Fruit fly (Drosophila melanogaster) whole organism, embryonic: ENCODE results near the gene inaE.

Experiments used
- ATbp ChIP-seq: fragments of 200-800 bp; sonication (Bioruptor generic); optimal IDR thresholded peaks from 2 replicates; lab custom pipeline; 2017; ENCODE audit warnings: missing biosample characterization, mild to moderate bottlenecking, missing genetic modification characterization, missing genetic modification reagents
- Aef1 ChIP-seq: fragments of 200-800 bp; sonication (Bioruptor generic); IDR thresholded peaks from 3 replicates; pipeline ENCODE4 v1.3.6; 2022; ENCODE audit warnings: missing biosample characterization, missing genetic modification characterization
- CG10431 ChIP-seq: fragments of 200-800 bp; sonication (Bioruptor generic); optimal IDR thresholded peaks from 3 replicates; lab custom pipeline; 2018; ENCODE audit warnings: missing biosample characterization, mild to moderate bottlenecking, missing genetic modification characterization
- CG11560 ChIP-seq: fragments of 200-800 bp; sonication (Bioruptor generic); IDR thresholded peaks from 3 replicates; pipeline ENCODE4 v1.3.6; 2022; ENCODE audit warnings: missing biosample characterization, missing genetic modification characterization
- CG12071 ChIP-seq: fragments of 200-800 bp; sonication (Bioruptor generic); optimal IDR thresholded peaks from 3 replicates; lab custom pipeline; 2018; ENCODE audit warnings: missing biosample characterization, mild to moderate bottlenecking, missing genetic modification characterization
- CG12659 ChIP-seq: fragments of 200-800 bp; sonication (Bioruptor generic); optimal IDR thresholded peaks from 3 replicates; lab custom pipeline; 2017; ENCODE audit warnings: mild to moderate bottlenecking, missing biosample characterization, missing genetic modification reagents, missing genetic modification characterization
- CG12744 ChIP-seq: fragments of 200-800 bp; sonication (Bioruptor generic); optimal IDR thresholded peaks from 2 replicates; lab custom pipeline; 2016; ENCODE audit warnings: missing biosample characterization, missing genetic modification characterization
- CG13287 ChIP-seq: fragments of 200-800 bp; sonication (Bioruptor generic); IDR thresholded peaks from 2 replicates; pipeline ENCODE4 v1.3.6; 2022; ENCODE audit warnings: missing biosample characterization, missing genetic modification characterization; ENCODE audit not compliant: partially characterized antibody
- CG13624 ChIP-seq: fragments of 200-800 bp; sonication (Bioruptor generic); optimal IDR thresholded peaks from 2 replicates; lab custom pipeline; 2016; ENCODE audit warnings: missing biosample characterization, missing genetic modification characterization
- CG13894 ChIP-seq: fragments of 200-800 bp; sonication (Bioruptor generic); optimal IDR thresholded peaks from 3 replicates; lab custom pipeline; 2018; ENCODE audit warnings: missing biosample characterization, mild to moderate bottlenecking, missing genetic modification characterization, moderate library complexity
- CG14441 ChIP-seq: fragments of 200-800 bp; sonication (Bioruptor generic); IDR thresholded peaks from 2 replicates; pipeline ENCODE4 v1.3.6; 2022; ENCODE audit warnings: missing biosample characterization, missing genetic modification characterization
- CG14667 ChIP-seq: fragments of 200-800 bp; sonication (Bioruptor generic); IDR thresholded peaks from 2 replicates; pipeline ENCODE4 v1.3.6; 2022; ENCODE audit warnings: missing biosample characterization, missing genetic modification characterization
- CG14860 ChIP-seq: fragments of 200-800 bp; sonication (Bioruptor generic); IDR thresholded peaks from 3 replicates; pipeline ENCODE4 v1.3.6; 2022; ENCODE audit warnings: missing biosample characterization, missing genetic modification characterization; ENCODE audit not compliant: partially characterized antibody
- CG2120 ChIP-seq: fragments of 200-800 bp; sonication (Bioruptor generic); optimal IDR thresholded peaks from 3 replicates; lab custom pipeline; 2016; ENCODE audit warnings: missing biosample characterization, missing genetic modification characterization
- CG2202 ChIP-seq: fragments of 200-800 bp; sonication (Bioruptor generic); optimal IDR thresholded peaks from 2 replicates; lab custom pipeline; 2018; ENCODE audit warnings: missing biosample characterization, mild to moderate bottlenecking, missing genetic modification characterization
- CG2889 ChIP-seq: fragments of 200-800 bp; sonication (Bioruptor generic); IDR thresholded peaks from 3 replicates; pipeline ENCODE4 v1.3.6; 2022; ENCODE audit warnings: missing biosample characterization, missing genetic modification characterization
- CG3847 ChIP-seq: fragments of 200-800 bp; sonication (Bioruptor generic); IDR thresholded peaks from 2 replicates; pipeline ENCODE4 v1.3.6; 2022; ENCODE audit warnings: missing biosample characterization, missing genetic modification characterization
- CG4404 ChIP-seq: fragments of 200-800 bp; sonication (Bioruptor generic); IDR thresholded peaks from 2 replicates; pipeline ENCODE4 v1.3.6; 2022; ENCODE audit warnings: missing biosample characterization, missing genetic modification characterization
- CG6683 ChIP-seq: fragments of 200-800 bp; sonication (Bioruptor generic); optimal IDR thresholded peaks from 2 replicates; lab custom pipeline; 2017; ENCODE audit warnings: missing biosample characterization, mild to moderate bottlenecking, missing genetic modification characterization, missing genetic modification reagents
- CG7745 ChIP-seq: fragments of 200-800 bp; sonication (Bioruptor generic); optimal IDR thresholded peaks from 2 replicates; lab custom pipeline; 2018; ENCODE audit warnings: missing biosample characterization, mild to moderate bottlenecking, missing genetic modification characterization, moderate library complexity
- CG7786 ChIP-seq: fragments of 200-800 bp; sonication (Bioruptor generic); optimal IDR thresholded peaks from 2 replicates; lab custom pipeline; 2016; ENCODE audit warnings: missing biosample characterization, missing genetic modification characterization
- CG9437 ChIP-seq: fragments of 200-800 bp; sonication (Bioruptor generic); optimal IDR thresholded peaks from 2 replicates; lab custom pipeline; 2018; ENCODE audit warnings: missing biosample characterization, mild to moderate bottlenecking, missing genetic modification characterization
- CG9727 ChIP-seq: fragments of 200-800 bp; sonication (Bioruptor generic); optimal IDR thresholded peaks from 3 replicates; lab custom pipeline; 2017; ENCODE audit warnings: missing biosample characterization, mild to moderate bottlenecking, missing genetic modification characterization
- CTCF ChIP-seq: fragments of 200-800 bp; sonication (Bioruptor generic); optimal IDR thresholded peaks from 2 replicates; lab custom pipeline; 2017; ENCODE audit warnings: missing biosample characterization, mild to moderate bottlenecking, missing genetic modification characterization, moderate library complexity
- Dip3 ChIP-seq: fragments of 200-800 bp; sonication (Bioruptor generic); optimal IDR thresholded peaks from 3 replicates; lab custom pipeline; 2016; ENCODE audit warnings: missing biosample characterization, missing genetic modification characterization
- E2f2 ChIP-seq: fragments of 200-800 bp; sonication (Bioruptor generic); IDR thresholded peaks from 2 replicates; pipeline ENCODE4 v1.3.6; 2022; ENCODE audit warnings: missing biosample characterization, missing genetic modification characterization
- ERR ChIP-seq: fragments of 200-800 bp; sonication (Bioruptor generic); optimal IDR thresholded peaks from 2 replicates; lab custom pipeline; 2016; ENCODE audit warnings: missing biosample characterization, missing genetic modification characterization
- Ets97D ChIP-seq: fragments of 200-800 bp; sonication (Bioruptor generic); optimal IDR thresholded peaks from 3 replicates; lab custom pipeline; 2016; ENCODE audit warnings: missing biosample characterization, missing genetic modification characterization
- Hmx ChIP-seq: fragments of 200-800 bp; sonication (Bioruptor generic); optimal IDR thresholded peaks from 2 replicates; lab custom pipeline; 2016; ENCODE audit warnings: missing biosample characterization, missing genetic modification characterization
- Oaz ChIP-seq: fragments of 200-800 bp; sonication (Bioruptor generic); IDR thresholded peaks from 2 replicates; pipeline ENCODE4 v1.3.6; 2022; ENCODE audit warnings: missing biosample characterization, missing genetic modification characterization
- Poxn ChIP-seq: fragments of 200-800 bp; sonication (Bioruptor generic); IDR thresholded peaks from 2 replicates; pipeline ENCODE4 v1.3.6; 2022; ENCODE audit warnings: missing biosample characterization, missing genetic modification characterization
- Sin3A ChIP-seq: fragments of >200 bp; optimal IDR thresholded peaks from 2 replicates; lab custom pipeline; 2018
- TFAM ChIP-seq: fragments of 200-800 bp; sonication (Bioruptor generic); optimal IDR thresholded peaks from 2 replicates; lab custom pipeline; 2017; ENCODE audit warnings: missing biosample characterization, missing genetic modification characterization, inconsistent platforms
- Xbp1 ChIP-seq: fragments of 200-800 bp; sonication (Bioruptor generic); optimal IDR thresholded peaks from 3 replicates; lab custom pipeline; 2016; ENCODE audit warnings: missing biosample characterization, mild to moderate bottlenecking, missing genetic modification characterization
- aop ChIP-seq: fragments of 200-800 bp; sonication (Bioruptor generic); IDR thresholded peaks from 2 replicates; pipeline ENCODE4 v1.3.6; 2022; ENCODE audit warnings: missing biosample characterization, missing genetic modification characterization
- ara ChIP-seq: fragments of 200-800 bp; sonication (Bioruptor generic); IDR thresholded peaks from 2 replicates; pipeline ENCODE4 v1.3.6; 2022; ENCODE audit warnings: missing biosample characterization, missing genetic modification characterization
- cato ChIP-seq: fragments of 200-800 bp; sonication (Bioruptor generic); optimal IDR thresholded peaks from 2 replicates; lab custom pipeline; 2016; ENCODE audit warnings: missing biosample characterization, missing genetic modification characterization, borderline replicate concordance
- cg ChIP-seq: fragments of 200-800 bp; sonication (Bioruptor generic); optimal IDR thresholded peaks from 3 replicates; lab custom pipeline; 2019; ENCODE audit warnings: missing biosample characterization, mild to moderate bottlenecking, missing genetic modification characterization, moderate library complexity
- dysf ChIP-seq: fragments of 200-800 bp; sonication (Bioruptor generic); IDR thresholded peaks from 3 replicates; pipeline ENCODE4 v1.3.6; 2022; ENCODE audit warnings: missing biosample characterization, missing genetic modification characterization
- en ChIP-seq: fragments of 200-800 bp; sonication (Bioruptor generic); optimal IDR thresholded peaks from 2 replicates; lab custom pipeline; 2016; ENCODE audit warnings: missing biosample characterization, missing genetic modification characterization
- eyg ChIP-seq: fragments of 200-800 bp; sonication (Bioruptor generic); optimal IDR thresholded peaks from 3 replicates; lab custom pipeline; 2016; ENCODE audit warnings: missing biosample characterization, missing genetic modification characterization
- ham ChIP-seq: fragments of 200-800 bp; sonication (Bioruptor generic); IDR thresholded peaks from 2 replicates; pipeline ENCODE4 v1.3.6; 2022; ENCODE audit warnings: missing biosample characterization, missing genetic modification characterization
- lilli ChIP-seq: fragments of 200-800 bp; sonication (Bioruptor generic); optimal IDR thresholded peaks from 3 replicates; lab custom pipeline; 2016; ENCODE audit warnings: missing biosample characterization, missing genetic modification characterization
- luna ChIP-seq: fragments of 200-800 bp; sonication (Bioruptor generic); optimal IDR thresholded peaks from 2 replicates; lab custom pipeline; 2016; ENCODE audit warnings: missing biosample characterization, missing genetic modification characterization
- mld ChIP-seq: fragments of 200-800 bp; sonication (Bioruptor generic); IDR thresholded peaks from 3 replicates; pipeline ENCODE4 v1.3.6; 2022; ENCODE audit warnings: missing biosample characterization, missing genetic modification characterization; ENCODE audit not compliant: partially characterized antibody
- nerfin-2 ChIP-seq: fragments of 200-800 bp; sonication (Bioruptor generic); IDR thresholded peaks from 2 replicates; pipeline ENCODE4 v1.3.6; 2022; ENCODE audit warnings: missing biosample characterization, missing genetic modification characterization; ENCODE audit not compliant: partially characterized antibody
- oc ChIP-seq: fragments of 200-800 bp; sonication (Bioruptor generic); optimal IDR thresholded peaks from 2 replicates; lab custom pipeline; 2018; ENCODE audit warnings: missing biosample characterization, mild to moderate bottlenecking, missing genetic modification characterization, moderate library complexity
- run ChIP-seq: fragments of 200-800 bp; sonication (Bioruptor generic); optimal IDR thresholded peaks from 3 replicates; lab custom pipeline; 2018; ENCODE audit warnings: missing biosample characterization, mild to moderate bottlenecking, missing genetic modification characterization
- sr ChIP-seq: fragments of 200-800 bp; sonication (Bioruptor generic); IDR thresholded peaks from 3 replicates; pipeline ENCODE4 v1.3.6; 2022; ENCODE audit warnings: missing biosample characterization, missing genetic modification characterization
- stwl ChIP-seq: fragments of 200-800 bp; sonication (Bioruptor generic); optimal IDR thresholded peaks from 3 replicates; lab custom pipeline; 2018; ENCODE audit warnings: missing biosample characterization, mild to moderate bottlenecking, missing genetic modification characterization, moderate library complexity
- z ChIP-seq: fragments of 200-800 bp; sonication (Bioruptor generic); IDR thresholded peaks from 3 replicates; pipeline ENCODE4 v1.3.6; 2022; ENCODE audit warnings: missing biosample characterization, missing genetic modification characterization
- zf30C ChIP-seq: fragments of 200-800 bp; sonication (Bioruptor generic); optimal IDR thresholded peaks from 3 replicates; lab custom pipeline; 2018; ENCODE audit warnings: missing biosample characterization, mild to moderate bottlenecking, missing genetic modification characterization

Gene inaE

DNA sequence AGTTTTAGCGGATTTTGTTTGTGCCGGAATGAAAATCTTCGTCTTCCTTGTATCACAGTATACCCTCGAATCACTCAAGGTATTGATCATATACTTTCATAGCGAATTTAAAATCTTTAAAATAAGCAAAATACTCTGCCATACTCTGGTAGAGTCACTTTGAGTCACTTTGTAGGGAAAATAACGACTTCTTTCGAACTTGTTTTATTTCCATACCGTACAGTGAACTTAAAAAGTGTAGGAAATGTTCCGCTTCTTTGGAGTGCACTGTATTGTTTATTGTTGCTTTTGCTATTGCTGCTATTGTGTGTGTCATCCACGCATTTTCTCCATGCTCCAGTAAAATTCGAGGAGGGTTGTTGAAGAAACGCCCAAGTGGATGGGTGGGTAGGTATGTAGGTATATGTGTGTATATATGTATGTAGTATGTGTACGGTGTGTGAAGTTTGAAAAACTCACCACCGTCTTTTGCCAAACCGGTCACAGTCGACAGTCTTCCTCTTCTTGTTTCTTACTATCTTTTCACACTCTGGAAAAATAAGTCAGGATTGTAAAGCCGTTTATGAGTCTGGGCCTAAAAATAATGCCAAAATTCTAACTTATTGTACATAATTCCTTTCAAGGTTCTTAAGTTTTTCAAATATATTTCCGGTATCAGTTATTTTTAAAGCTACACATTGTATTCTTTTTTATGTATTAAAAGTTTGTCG is 5.6 kb downstream of the inaE start (continued):
- no peak for TF ChIP-seq CG2202 (tag; lab: Kevin White, UChicago)
- TF ChIP-seq CG14441 (GFP tag; lab: Robert Waterston, UW): no peak
- TF ChIP-seq Poxn (GFP tag; lab: Robert Waterston, UW): no peak
- TF ChIP-seq Oaz (GFP tag; lab: Robert Waterston, UW): no peak
- TF ChIP-seq CG2120 (GFP tag; lab: Kevin White, UChicago): peak; percentile 58
- peak; percentile 17 for TF ChIP-seq CG12071 (GFP tag; lab: Kevin White, UChicago)
- no peak for TF ChIP-seq zf30C (GFP tag; lab: Kevin White, UChicago)
- no peak for TF ChIP-seq stwl
- TF ChIP-seq CG9437 (GFP tag; lab: Kevin White, UChicago): no peak
- peak; percentile 16 for TF ChIP-seq CG12659 (GFP tag; lab: Kevin White, UChicago)
- no peak for TF ChIP-seq ara (GFP tag; lab: Robert Waterston, UW)
- no peak for TF ChIP-seq oc (tag; lab: Kevin White, UChicago)
- TF ChIP-seq luna: no peak
- TF ChIP-seq cato (GFP tag; lab: Kevin White, UChicago): no peak
- TF ChIP-seq ATbp (GFP tag; lab: Kevin White, UChicago): peak; percentile 51
- no peak for TF ChIP-seq CG2889 (GFP tag; lab: Robert Waterston, UW)
- no peak for TF ChIP-seq CG14860
- peak; percentile 45 for TF ChIP-seq Xbp1 (GFP tag; lab: Kevin White, UChicago)
- no peak for TF ChIP-seq CTCF (GFP tag; lab: Kevin White, UChicago)
- TF ChIP-seq ham: no peak
- no peak for TF ChIP-seq run
- TF ChIP-seq en (GFP tag; lab: Kevin White, UChicago): no peak
- TF ChIP-seq CG6683: peak; percentile 14
- TF ChIP-seq CG4404 (GFP tag; lab: Robert Waterston, UW): no peak; the same call in 1 of the 2 replicates
- TF ChIP-seq CG10431 (GFP tag; lab: Kevin White, UChicago): no peak
- no peak for TF ChIP-seq CG3847 (GFP tag; lab: Robert Waterston, UW)
- peak; percentile 43 for TF ChIP-seq lilli
- 0 out of 2 replicates have a peak, but pooled peaks have one; percentile 9 for TF ChIP-seq E2f2
- peak; percentile 9 for TF ChIP-seq CG13624 (GFP tag; lab: Kevin White, UChicago)
- TF ChIP-seq aop (GFP tag; lab: Robert Waterston, UW): no peak
- TF ChIP-seq Aef1 (GFP tag; lab: Robert Waterston, UW): peak; percentile 13; the same call in 1 of the 3 replicates
- TF ChIP-seq dysf (GFP tag; lab: Robert Waterston, UW): 0 out of 3 replicates have a peak, but pooled peaks have one; percentile 35
- no peak for TF ChIP-seq ERR (GFP tag; lab: Kevin White, UChicago)
- TF ChIP-seq Dip3: no peak
- no peak for TF ChIP-seq z (GFP tag; lab: Robert Waterston, UW)
- TF ChIP-seq CG13287: no peak
- no peak for TF ChIP-seq CG9727
- TF ChIP-seq CG13894 (tag; lab: Kevin White, UChicago): peak; percentile 37
- no peak for TF ChIP-seq Hmx (GFP tag; lab: Kevin White, UChicago)
- TF ChIP-seq mld (GFP tag; lab: Robert Waterston, UW): no peak
- TF ChIP-seq TFAM: no peak
- peak; percentile 40 for TF ChIP-seq CG7786 (GFP tag; lab: Kevin White, UChicago)
- no peak for TF ChIP-seq CG11560
- no peak for TF ChIP-seq sr (GFP tag; lab: Robert Waterston, UW)
- no peak for TF ChIP-seq Sin3A
- no peak for TF ChIP-seq CG12744
- TF ChIP-seq CG14667 (GFP tag; lab: Robert Waterston, UW): no peak
- peak; percentile 34 for TF ChIP-seq cg (GFP tag; lab: Kevin White, UChicago)
- no peak for TF ChIP-seq nerfin-2 (GFP tag; lab: Robert Waterston, UW)
- TF ChIP-seq eyg (GFP tag; lab: Kevin White, UChicago): no peak
- TF ChIP-seq CG7745 (tag; lab: Kevin White, UChicago): no peak
- no peak for TF ChIP-seq Ets97D (GFP tag; lab: Kevin White, UChicago)
